Fruit fly (Drosophila melanogaster) whole organism, embryonic: Measurements from ENCODE around the gene CCT7.

Experiments used
- B-H1 ChIP-seq: fragments of 200-800 bp; sonication (Bioruptor generic); IDR thresholded peaks from 3 replicates; pipeline ENCODE4 v1.3.6; 2022; ENCODE audit warnings: missing biosample characterization, missing genetic modification characterization
- BEAF-32 ChIP-seq: fragments of 200-800 bp; sonication (Bioruptor generic); optimal IDR thresholded peaks from 3 replicates; lab custom pipeline; 2017; ENCODE audit warnings: missing biosample characterization, missing genetic modification characterization, mild to moderate bottlenecking, moderate library complexity, missing genetic modification reagents
- BtbVII ChIP-seq: fragments of 200-800 bp; sonication (Bioruptor generic); optimal IDR thresholded peaks from 3 replicates; lab custom pipeline; 2017; ENCODE audit warnings: missing biosample characterization, mild to moderate bottlenecking, missing genetic modification characterization
- CG10274 ChIP-seq: fragments of 200-800 bp; sonication (Bioruptor generic); optimal IDR thresholded peaks from 3 replicates; lab custom pipeline; 2017; ENCODE audit warnings: missing biosample characterization, mild to moderate bottlenecking, missing genetic modification characterization
- CG10565 ChIP-seq: fragments of 200-800 bp; sonication (Bioruptor generic); optimal IDR thresholded peaks from 3 replicates; lab custom pipeline; 2016; ENCODE audit warnings: missing biosample characterization, mild to moderate bottlenecking, missing genetic modification characterization
- CG14860 ChIP-seq: fragments of 200-800 bp; sonication (Bioruptor generic); IDR thresholded peaks from 3 replicates; pipeline ENCODE4 v1.3.6; 2022; ENCODE audit warnings: missing biosample characterization, missing genetic modification characterization; ENCODE audit not compliant: partially characterized antibody
- CG1529 ChIP-seq: fragments of 200-800 bp; sonication (Bioruptor generic); optimal IDR thresholded peaks from 3 replicates; lab custom pipeline; 2018; ENCODE audit warnings: missing biosample characterization, missing genetic modification characterization
- CG15696 ChIP-seq: fragments of 200-800 bp; sonication (Bioruptor generic); optimal IDR thresholded peaks from 2 replicates; lab custom pipeline; 2019; ENCODE audit warnings: missing biosample characterization, mild to moderate bottlenecking, missing genetic modification characterization, moderate library complexity
- CG2120 ChIP-seq: fragments of 200-800 bp; sonication (Bioruptor generic); optimal IDR thresholded peaks from 3 replicates; lab custom pipeline; 2016; ENCODE audit warnings: missing biosample characterization, missing genetic modification characterization
- CG2712 ChIP-seq: fragments of 200-800 bp; optimal IDR thresholded peaks from 3 replicates; lab custom pipeline; 2019; ENCODE audit warnings: missing biosample characterization, mild to moderate bottlenecking, missing genetic modification characterization, moderate library complexity
- CG31365 ChIP-seq: fragments of 200-800 bp; sonication (Bioruptor generic); optimal IDR thresholded peaks from 2 replicates; lab custom pipeline; 2018; ENCODE audit warnings: missing biosample characterization, mild to moderate bottlenecking, missing genetic modification characterization
- CG33557 ChIP-seq: fragments of 200-800 bp; sonication (Bioruptor generic); optimal IDR thresholded peaks from 2 replicates; lab custom pipeline; 2019; ENCODE audit warnings: missing biosample characterization, mild to moderate bottlenecking, missing genetic modification characterization, moderate library complexity
- CG3838 ChIP-seq: fragments of 200-800 bp; sonication (Bioruptor generic); optimal IDR thresholded peaks from 3 replicates; lab custom pipeline; 2016; ENCODE audit warnings: missing biosample characterization, missing genetic modification characterization
- CG4730 ChIP-seq: fragments of 200-800 bp; sonication (Bioruptor generic); IDR thresholded peaks from 2 replicates; pipeline ENCODE4 v1.3.6; 2022; ENCODE audit warnings: missing biosample characterization, missing genetic modification characterization
- CG6254 ChIP-seq: fragments of 200-800 bp; sonication (Bioruptor generic); optimal IDR thresholded peaks from 3 replicates; lab custom pipeline; 2017; ENCODE audit warnings: mild to moderate bottlenecking, missing biosample characterization, missing genetic modification reagents, missing genetic modification characterization
- CG6272 ChIP-seq: fragments of 200-800 bp; sonication (Bioruptor generic); IDR thresholded peaks from 2 replicates; pipeline ENCODE4 v1.3.6; 2022; ENCODE audit warnings: missing biosample characterization, missing genetic modification characterization
- CG7357 ChIP-seq: fragments of 200-800 bp; sonication (Bioruptor generic); IDR thresholded peaks from 3 replicates; pipeline ENCODE4 v1.3.6; 2022; ENCODE audit warnings: missing biosample characterization, missing genetic modification characterization
- CG7372 ChIP-seq: fragments of 200-800 bp; sonication (Bioruptor generic); IDR thresholded peaks from 2 replicates; pipeline ENCODE4 v1.3.6; 2022; ENCODE audit warnings: missing biosample characterization, missing genetic modification characterization
- CG7786 ChIP-seq: fragments of 200-800 bp; sonication (Bioruptor generic); optimal IDR thresholded peaks from 2 replicates; lab custom pipeline; 2016; ENCODE audit warnings: missing biosample characterization, missing genetic modification characterization
- CG7928 ChIP-seq: fragments of 200-800 bp; sonication (Bioruptor generic); optimal IDR thresholded peaks from 2 replicates; lab custom pipeline; 2017; ENCODE audit warnings: missing biosample characterization, mild to moderate bottlenecking, missing genetic modification characterization
- CG7963 ChIP-seq: fragments of 200-800 bp; sonication (Bioruptor generic); IDR thresholded peaks from 3 replicates; pipeline ENCODE4 v1.3.6; 2022; ENCODE audit warnings: missing biosample characterization, missing genetic modification characterization; ENCODE audit not compliant: partially characterized antibody
- CG8089 ChIP-seq: fragments of 200-800 bp; sonication (Bioruptor generic); optimal IDR thresholded peaks from 3 replicates; lab custom pipeline; 2016; ENCODE audit warnings: missing biosample characterization, missing genetic modification characterization
- CG8290 ChIP-seq, 3 experiments: fragments of 200-800 bp; sonication (Bioruptor generic); optimal IDR thresholded peaks; 2 replicates each; lab custom pipeline; 2016 to 2019; ENCODE audit warnings: missing biosample characterization in 3 of 3, missing genetic modification characterization in 3 of 3, mild to moderate bottlenecking in 2 of 3, moderate library complexity in 1 of 3
- Camta ChIP-seq: fragments of 200-800 bp; sonication (Bioruptor generic); optimal IDR thresholded peaks from 2 replicates; lab custom pipeline; 2016; ENCODE audit warnings: missing biosample characterization, missing genetic modification characterization
- CkIIα-i1 ChIP-seq: fragments of 200-800 bp; sonication (Bioruptor generic); IDR thresholded peaks from 2 replicates; pipeline ENCODE4 v1.3.6; 2022; ENCODE audit warnings: missing biosample characterization, missing genetic modification characterization
- CoRest ChIP-seq: fragments of 200-800 bp; sonication (Bioruptor generic); optimal IDR thresholded peaks from 3 replicates; lab custom pipeline; 2018; ENCODE audit warnings: missing biosample characterization, mild to moderate bottlenecking, missing genetic modification characterization, moderate library complexity
- CrebB ChIP-seq: fragments of 200-800 bp; sonication (Bioruptor generic); optimal IDR thresholded peaks from 3 replicates; lab custom pipeline; 2018; ENCODE audit warnings: missing biosample characterization, mild to moderate bottlenecking, missing genetic modification characterization
- Fer1 ChIP-seq: fragments of 200-800 bp; sonication (Bioruptor generic); optimal IDR thresholded peaks from 2 replicates; lab custom pipeline; 2017; ENCODE audit warnings: missing biosample characterization, mild to moderate bottlenecking, missing genetic modification characterization
- Rx ChIP-seq: fragments of 200-800 bp; sonication (Bioruptor generic); IDR thresholded peaks from 2 replicates; pipeline ENCODE4 v1.3.6; 2022; ENCODE audit warnings: missing biosample characterization, missing genetic modification characterization
- Six4 ChIP-seq: fragments of 200-800 bp; sonication (Bioruptor generic); optimal IDR thresholded peaks from 2 replicates; lab custom pipeline; 2016; ENCODE audit warnings: missing biosample characterization, missing genetic modification characterization
- Sox102F ChIP-seq: fragments of 200-800 bp; sonication (Bioruptor generic); optimal IDR thresholded peaks from 2 replicates; lab custom pipeline; 2018; ENCODE audit warnings: missing biosample characterization, mild to moderate bottlenecking, missing genetic modification characterization, moderate library complexity
- ap ChIP-seq: fragments of 200-800 bp; sonication (Bioruptor generic); IDR thresholded peaks from 2 replicates; pipeline ENCODE4 v1.3.6; 2022; ENCODE audit warnings: missing biosample characterization, missing genetic modification characterization
- ase ChIP-seq: fragments of 200-800 bp; sonication (Bioruptor generic); IDR thresholded peaks from 3 replicates; pipeline ENCODE4 v1.3.6; 2022; ENCODE audit warnings: missing biosample characterization, missing genetic modification characterization
- chif ChIP-seq, 2 experiments: fragments of 200-800 bp; sonication (Bioruptor generic); optimal IDR thresholded peaks; 3 replicates each; lab custom pipeline; 2016; ENCODE audit warnings: missing biosample characterization in 2 of 2, missing genetic modification characterization in 2 of 2
- chm ChIP-seq: fragments of 200-800 bp; sonication (Bioruptor generic); IDR thresholded peaks from 2 replicates; pipeline ENCODE4 v1.3.6; 2022; ENCODE audit warnings: missing biosample characterization, missing genetic modification characterization
- dan ChIP-seq: fragments of 200-800 bp; sonication (Bioruptor generic); IDR thresholded peaks from 2 replicates; pipeline ENCODE4 v1.3.6; 2022; ENCODE audit warnings: missing biosample characterization, missing genetic modification characterization
- ems ChIP-seq: fragments of 200-800 bp; sonication (Bioruptor generic); optimal IDR thresholded peaks from 3 replicates; lab custom pipeline; 2016; ENCODE audit warnings: missing biosample characterization, missing genetic modification characterization
- ftz-f1 ChIP-seq: fragments of 200-800 bp; sonication (Bioruptor generic); optimal IDR thresholded peaks from 2 replicates; lab custom pipeline; 2016; ENCODE audit warnings: missing biosample characterization, missing genetic modification characterization
- gem ChIP-seq: fragments of 200-800 bp; sonication (Bioruptor generic); optimal IDR thresholded peaks from 2 replicates; lab custom pipeline; 2019; ENCODE audit warnings: missing biosample characterization, mild to moderate bottlenecking, missing genetic modification characterization, moderate library complexity
- mirr ChIP-seq: fragments of 200-800 bp; sonication (Bioruptor generic); optimal IDR thresholded peaks from 3 replicates; lab custom pipeline; 2018; ENCODE audit warnings: missing biosample characterization, mild to moderate bottlenecking, missing genetic modification characterization
- mld ChIP-seq: fragments of 200-800 bp; sonication (Bioruptor generic); IDR thresholded peaks from 3 replicates; pipeline ENCODE4 v1.3.6; 2022; ENCODE audit warnings: missing biosample characterization, missing genetic modification characterization; ENCODE audit not compliant: partially characterized antibody
- nom ChIP-seq: fragments of 200-800 bp; sonication (Bioruptor generic); optimal IDR thresholded peaks from 2 replicates; lab custom pipeline; 2017; ENCODE audit warnings: missing biosample characterization, missing genetic modification characterization, mild to moderate bottlenecking, moderate library complexity, missing genetic modification reagents
- org-1 ChIP-seq: fragments of 200-800 bp; sonication (Bioruptor generic); optimal IDR thresholded peaks from 2 replicates; lab custom pipeline; 2017; ENCODE audit warnings: missing biosample characterization, missing genetic modification characterization
- pfk ChIP-seq: fragments of 200-800 bp; sonication (Bioruptor generic); optimal IDR thresholded peaks from 2 replicates; lab custom pipeline; 2018; ENCODE audit warnings: missing biosample characterization, mild to moderate bottlenecking, missing genetic modification characterization, moderate library complexity
- rib ChIP-seq: fragments of 200-800 bp; sonication (Bioruptor generic); IDR thresholded peaks from 2 replicates; pipeline ENCODE4 v1.3.6; 2022; ENCODE audit warnings: missing biosample characterization, missing genetic modification characterization
- seq ChIP-seq: fragments of 200-800 bp; sonication (Bioruptor generic); IDR thresholded peaks from 2 replicates; pipeline ENCODE4 v1.3.6; 2022; ENCODE audit warnings: missing biosample characterization, missing genetic modification characterization
- slp2 ChIP-seq: fragments of 200-800 bp; sonication (Bioruptor generic); optimal IDR thresholded peaks from 2 replicates; lab custom pipeline; 2016; ENCODE audit warnings: missing biosample characterization, missing genetic modification characterization
- sna ChIP-seq: fragments of 200-800 bp; sonication (Bioruptor generic); IDR thresholded peaks from 2 replicates; pipeline ENCODE4 v1.3.6; 2022; ENCODE audit warnings: missing biosample characterization, missing genetic modification characterization; ENCODE audit not compliant: partially characterized antibody
- tx ChIP-seq: fragments of 200-800 bp; sonication (Bioruptor generic); optimal IDR thresholded peaks from 2 replicates; lab custom pipeline; 2016; ENCODE audit warnings: missing biosample characterization, missing genetic modification characterization
- vvl ChIP-seq: fragments of 200-800 bp; sonication (Bioruptor generic); IDR thresholded peaks from 2 replicates; pipeline ENCODE4 v1.3.6; 2022; ENCODE audit warnings: missing biosample characterization, missing genetic modification characterization

CCT7 gene

dm6 chr3R:8823761-8824499 lies 22.6 kb downstream of the CCT7 start, which contains the start of the genes IscU and CG8379 (continued):
- no peak for TF ChIP-seq ap (GFP tag; lab: Robert Waterston, UW)
- no peak for TF ChIP-seq vvl
- TF ChIP-seq CrebB, result no peak
- no peak for TF ChIP-seq CG7357 (GFP tag; lab: Robert Waterston, UW)
- TF ChIP-seq CG10565, result no peak
- TF ChIP-seq CG7928, result no peak
- no peak for TF ChIP-seq CG10274 (GFP tag; lab: Kevin White, UChicago)
- no peak for TF ChIP-seq CG7963
- no peak for TF ChIP-seq ftz-f1
- TF ChIP-seq tx, result no peak
- peak; percentile 15 for TF ChIP-seq Fer1 (GFP tag; lab: Kevin White, UChicago)
- no peak for TF ChIP-seq CG7372 (GFP tag; lab: Robert Waterston, UW)
- TF ChIP-seq Sox102F (GFP tag; lab: Kevin White, UChicago), result no peak
- no peak for TF ChIP-seq mld (GFP tag; lab: Robert Waterston, UW)
- no peak for TF ChIP-seq BtbVII (GFP tag; lab: Kevin White, UChicago)
- TF ChIP-seq CkIIα-i1, result no peak
- TF ChIP-seq CG7786, result no peak
- TF ChIP-seq CG2120 (GFP tag; lab: Kevin White, UChicago), result no peak
- no peak for TF ChIP-seq ase (GFP tag; lab: Robert Waterston, UW)
- TF ChIP-seq CG8290 (GFP tag; optimal IDR thresholded peaks at IDR 0.05; lab: Kevin White, UChicago), result no peak
- no peak for TF ChIP-seq CG8290 (tag; optimal IDR thresholded peaks at IDR 0.05; lab: Kevin White, UChicago)
- TF ChIP-seq ems (GFP tag; lab: Kevin White, UChicago), result no peak
- TF ChIP-seq CG3838 (GFP tag; lab: Kevin White, UChicago), result no peak
- TF ChIP-seq pfk (GFP tag; lab: Kevin White, UChicago), result no peak
- TF ChIP-seq chm (GFP tag; lab: Robert Waterston, UW), result no peak
- TF ChIP-seq BEAF-32 (GFP tag; lab: Kevin White, UChicago), result peak; percentile 74
- no peak for TF ChIP-seq B-H1
- TF ChIP-seq CG15696 (tag; lab: Kevin White, UChicago), result no peak
- no peak for TF ChIP-seq CG8089 (GFP tag; lab: Kevin White, UChicago)
- no peak for TF ChIP-seq CG6272 (GFP tag; lab: Robert Waterston, UW)
- no peak for TF ChIP-seq seq (GFP tag; lab: Robert Waterston, UW)
- no peak for TF ChIP-seq gem
- peak; percentile 56 for TF ChIP-seq CG2712 (tag; lab: Kevin White, UChicago)
- TF ChIP-seq nom, result no peak
- no peak for TF ChIP-seq Six4 (GFP tag; lab: Kevin White, UChicago)
- TF ChIP-seq sna, result peak; percentile 73
- no peak for TF ChIP-seq CG14860 (GFP tag; lab: Robert Waterston, UW)
- peak; percentile 12 for TF ChIP-seq CG6254 (GFP tag; lab: Kevin White, UChicago)
- TF ChIP-seq rib (GFP tag; lab: Robert Waterston, UW), result no peak
- TF ChIP-seq mirr (GFP tag; lab: Kevin White, UChicago), result no peak
- no peak for TF ChIP-seq slp2 (GFP tag; lab: Kevin White, UChicago)
- no peak for TF ChIP-seq CoRest (tag; lab: Kevin White, UChicago)
- no peak for TF ChIP-seq CG1529 (GFP tag; lab: Kevin White, UChicago)
- TF ChIP-seq CG33557 (GFP tag; lab: Kevin White, UChicago), result peak; percentile 36
- no peak for TF ChIP-seq chif (GFP tag; optimal IDR thresholded peaks at IDR 0.05; lab: Kevin White, UChicago)
- no peak for TF ChIP-seq org-1 (GFP tag; lab: Kevin White, UChicago)
- TF ChIP-seq dan (GFP tag; lab: Robert Waterston, UW), result no peak
- TF ChIP-seq CG31365 (tag; lab: Kevin White, UChicago), result no peak
- no peak for TF ChIP-seq Camta (GFP tag; lab: Kevin White, UChicago)
- no peak for TF ChIP-seq CG4730
- TF ChIP-seq Rx (GFP tag; lab: Robert Waterston, UW), result no peak
